Fruit fly (Drosophila melanogaster) whole organism, wandering third instar larva: ENCODE measurements around the gene CG11694.

Experiments used
- Abd-B ChIP-seq: fragments of >200 bp; optimal IDR thresholded peaks from 2 replicates; lab custom pipeline; 2017; ENCODE audit warnings: missing biosample characterization, missing genetic modification characterization
- CG32264 ChIP-seq: fragments of 200-800 bp; sonication (Bioruptor generic); optimal IDR thresholded peaks from 2 replicates; lab custom pipeline; 2016; ENCODE audit warnings: missing biosample characterization, missing genetic modification characterization
- CG9705 ChIP-seq: fragments of 200-800 bp; sonication (Bioruptor generic); optimal IDR thresholded peaks from 2 replicates; lab custom pipeline; 2018; ENCODE audit warnings: missing biosample characterization, mild to moderate bottlenecking, missing genetic modification characterization
- CrebA ChIP-seq: fragments of 200-800 bp; sonication (Bioruptor generic); optimal IDR thresholded peaks from 2 replicates; lab custom pipeline; 2016; ENCODE audit warnings: missing biosample characterization, mild to moderate bottlenecking, missing genetic modification characterization, borderline replicate concordance
- Dfd ChIP-seq: fragments of >200 bp; optimal IDR thresholded peaks from 2 replicates; lab custom pipeline; 2017; ENCODE audit warnings: missing biosample characterization, missing genetic modification characterization
- Dif ChIP-seq: fragments of 200-275, 200-300 bp; sonication (Bioruptor generic); optimal IDR thresholded peaks from 2 replicates; lab custom pipeline; 2018; ENCODE audit warnings: missing biosample characterization, missing genetic modification characterization; ENCODE audit not compliant: partially characterized antibody
- GATAd ChIP-seq: sonication (Bioruptor generic); optimal IDR thresholded peaks from 2 replicates; lab custom pipeline; 2016; ENCODE audit warnings: missing biosample characterization, missing genetic modification characterization
- HLH106 ChIP-seq: fragments of 200-800 bp; optimal IDR thresholded peaks from 3 replicates; lab custom pipeline; 2019; ENCODE audit warnings: missing biosample characterization, mild to moderate bottlenecking, missing genetic modification characterization, moderate library complexity
- Hnf4 ChIP-seq: fragments of 200-800 bp; sonication (Bioruptor generic); optimal IDR thresholded peaks from 2 replicates; lab custom pipeline; 2016; ENCODE audit warnings: missing biosample characterization, mild to moderate bottlenecking, missing genetic modification characterization
- Hr78 ChIP-seq: fragments of >200 bp; optimal IDR thresholded peaks from 2 replicates; lab custom pipeline; 2017; ENCODE audit warnings: missing biosample characterization, missing genetic modification characterization
- Hr83 ChIP-seq: fragments of 200-300 bp; sonication (Bioruptor generic); optimal IDR thresholded peaks from 2 replicates; lab custom pipeline; 2016; ENCODE audit warnings: missing biosample characterization, mild to moderate bottlenecking, missing genetic modification characterization, moderate library complexity; ENCODE audit not compliant: poor library complexity, severe bottlenecking
- Jra ChIP-seq: sonication (Bioruptor generic); optimal IDR thresholded peaks from 2 replicates; lab custom pipeline; 2016; ENCODE audit warnings: missing biosample characterization, missing genetic modification characterization
- Mio ChIP-seq: sonication (Bioruptor generic); optimal IDR thresholded peaks from 2 replicates; lab custom pipeline; 2016; ENCODE audit warnings: missing biosample characterization, missing genetic modification characterization
- Myc ChIP-seq: fragments of >200 bp; optimal IDR thresholded peaks from 2 replicates; lab custom pipeline; 2017
- N ChIP-seq: fragments of >200 bp; optimal IDR thresholded peaks from 2 replicates; lab custom pipeline; 2018; ENCODE audit warnings: missing biosample characterization, missing external identifiers, missing genetic modification characterization
- OdsH ChIP-seq: fragments of 200-800 bp; sonication (Bioruptor generic); optimal IDR thresholded peaks from 2 replicates; lab custom pipeline; 2016; ENCODE audit warnings: missing biosample characterization, mild to moderate bottlenecking, missing genetic modification characterization
- Rel ChIP-seq, 2 experiments: fragments of 200-800 bp; sonication (Bioruptor generic) in 1 of 2; optimal IDR thresholded peaks; 2 replicates in 1 of 2; 3 replicates in 1 of 2; lab custom pipeline; 2016 to 2019; ENCODE audit warnings: mild to moderate bottlenecking in 2 of 2, missing biosample characterization in 2 of 2, missing genetic modification characterization in 2 of 2, moderate library complexity in 1 of 2
- Sp1 ChIP-seq: fragments of 200-800 bp; sonication (Bioruptor generic); optimal IDR thresholded peaks from 3 replicates; lab custom pipeline; 2019; ENCODE audit warnings: missing biosample characterization, mild to moderate bottlenecking, missing genetic modification characterization, moderate library complexity
- Vsx2 ChIP-seq: fragments of 200-300, 225-300 bp; sonication (Bioruptor generic); optimal IDR thresholded peaks from 2 replicates; lab custom pipeline; 2018; ENCODE audit warnings: missing biosample characterization, missing genetic modification characterization; ENCODE audit not compliant: partially characterized antibody
- br ChIP-seq: fragments of 200-800 bp; sonication (Bioruptor generic); optimal IDR thresholded peaks from 2 replicates; lab custom pipeline; 2016; ENCODE audit warnings: missing biosample characterization, missing genetic modification characterization
- brk ChIP-seq: fragments of 200-800 bp; sonication (Bioruptor generic); optimal IDR thresholded peaks from 2 replicates; lab custom pipeline; 2016; ENCODE audit warnings: missing biosample characterization, mild to moderate bottlenecking, missing genetic modification characterization
- dl ChIP-seq, 2 experiments: fragments of 175-275, 200-275 bp in 1 of 2; fragments of 200-275 bp in 1 of 2; sonication (Bioruptor generic); optimal IDR thresholded peaks; lab custom pipeline; 2018; ENCODE audit warnings: mild to moderate bottlenecking in 2 of 2, missing biosample characterization in 2 of 2, missing genetic modification characterization in 2 of 2, moderate library complexity in 2 of 2; ENCODE audit not compliant: partially characterized antibody in 2 of 2, insufficient read depth in 1 of 2
- dmrt93B ChIP-seq: fragments of 200-800 bp; sonication (Bioruptor generic); optimal IDR thresholded peaks from 2 replicates; lab custom pipeline; 2018; ENCODE audit warnings: missing biosample characterization, mild to moderate bottlenecking, missing genetic modification characterization
- dsf ChIP-seq: sonication (Bioruptor generic); optimal IDR thresholded peaks from 2 replicates; lab custom pipeline; 2016; ENCODE audit warnings: missing biosample characterization, missing genetic modification characterization, borderline replicate concordance
- ey ChIP-seq: fragments of 200-800 bp; sonication (Bioruptor generic); optimal IDR thresholded peaks from 2 replicates; lab custom pipeline; 2016; ENCODE audit warnings: missing biosample characterization, missing genetic modification characterization
- foxo ChIP-seq, 2 experiments: fragments of 200-800 bp; sonication (Bioruptor generic); optimal IDR thresholded peaks; 2 replicates in 1 of 2; 3 replicates in 1 of 2; lab custom pipeline; 2016 to 2017; ENCODE audit warnings: missing biosample characterization in 2 of 2, missing genetic modification characterization in 2 of 2
- fru ChIP-seq: fragments of 200-800 bp; sonication (Bioruptor generic); optimal IDR thresholded peaks from 3 replicates; lab custom pipeline; 2016; ENCODE audit warnings: missing biosample characterization, mild to moderate bottlenecking, missing genetic modification characterization
- h ChIP-seq: fragments of 200-800 bp; sonication (Bioruptor generic); optimal IDR thresholded peaks from 3 replicates; lab custom pipeline; 2016; ENCODE audit warnings: missing biosample characterization, mild to moderate bottlenecking, missing genetic modification characterization
- jim ChIP-seq: fragments of 175-275, 200-325 bp; sonication (Bioruptor generic); optimal IDR thresholded peaks from 2 replicates; lab custom pipeline; 2016; ENCODE audit warnings: missing biosample characterization, mild to moderate bottlenecking, missing genetic modification characterization
- lola ChIP-seq: fragments of >200 bp; optimal IDR thresholded peaks from 2 replicates; lab custom pipeline; 2017; ENCODE audit warnings: missing biosample characterization, missing genetic modification characterization
- pan ChIP-seq: fragments of >200 bp; optimal IDR thresholded peaks from 2 replicates; lab custom pipeline; 2017
- psq ChIP-seq: fragments of 200-800 bp; sonication (Bioruptor generic); optimal IDR thresholded peaks from 3 replicates; lab custom pipeline; 2017; ENCODE audit warnings: missing biosample characterization, mild to moderate bottlenecking, missing genetic modification characterization, moderate library complexity
- rgr ChIP-seq: fragments of 200-800 bp; sonication (Bioruptor generic); optimal IDR thresholded peaks from 3 replicates; lab custom pipeline; 2016; ENCODE audit warnings: missing biosample characterization, mild to moderate bottlenecking, missing genetic modification characterization
- sage ChIP-seq: fragments of 200-800 bp; sonication (Bioruptor generic); optimal IDR thresholded peaks from 2 replicates; lab custom pipeline; 2016; ENCODE audit warnings: missing biosample characterization, mild to moderate bottlenecking, missing genetic modification characterization
- sv ChIP-seq: fragments of 200-800 bp; sonication (Bioruptor generic); optimal IDR thresholded peaks from 3 replicates; lab custom pipeline; 2016; ENCODE audit warnings: missing biosample characterization, missing genetic modification characterization
- tai ChIP-seq: sonication (Bioruptor generic); optimal IDR thresholded peaks from 2 replicates; lab custom pipeline; 2016; ENCODE audit warnings: missing biosample characterization, missing genetic modification characterization
- usp ChIP-seq: fragments of >200 bp; optimal IDR thresholded peaks from 2 replicates; lab custom pipeline; 2017; ENCODE audit warnings: missing biosample characterization, missing genetic modification characterization
- woc ChIP-seq: sonication (Bioruptor generic); optimal IDR thresholded peaks from 2 replicates; lab custom pipeline; 2016; ENCODE audit warnings: missing biosample characterization, mild to moderate bottlenecking, missing genetic modification characterization

CG11694 gene

DNA sequence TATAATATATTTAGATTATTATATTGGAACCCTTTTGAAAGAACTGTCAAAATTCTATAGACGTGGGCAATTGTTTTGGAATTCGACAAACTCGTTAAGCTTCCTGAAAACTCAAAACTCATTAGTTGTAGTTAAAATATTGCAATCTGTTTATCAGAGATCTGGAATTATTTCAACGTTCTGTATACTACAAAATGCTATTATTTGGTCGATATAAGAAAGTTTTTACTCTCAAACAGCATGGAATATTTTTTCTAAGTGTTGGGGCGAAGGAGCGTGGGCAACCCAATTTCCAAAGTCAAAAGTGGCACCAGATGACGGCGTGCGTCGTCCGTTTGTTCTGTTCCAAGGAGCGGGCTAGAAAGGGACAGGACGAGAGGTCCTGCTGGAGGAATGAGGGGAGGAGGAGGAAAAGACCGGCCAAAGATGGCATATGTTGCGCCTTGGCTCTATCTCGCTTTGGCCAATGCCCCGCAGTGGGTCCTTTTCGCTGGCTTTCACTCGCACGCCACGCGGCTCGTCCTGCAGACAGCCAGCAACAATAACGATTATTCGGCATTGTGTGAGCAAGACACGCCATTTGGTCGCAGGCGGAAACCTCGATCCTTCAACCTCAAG is 26.1 kb downstream of the CG11694 start:
- TF ChIP-seq CrebA (GFP tag; lab: Kevin White, UChicago): no peak
- TF ChIP-seq psq: no peak
- no peak for TF ChIP-seq foxo (GFP tag; optimal IDR thresholded peaks at IDR 0.05; lab: Kevin White, UChicago)
- no peak for TF ChIP-seq pan (lab: Kevin White, UChicago)
- no peak for TF ChIP-seq sage (GFP tag; lab: Kevin White, UChicago)
- no peak for TF ChIP-seq dl (GFP tag; optimal IDR thresholded peaks at IDR 0.05; lab: Kevin White, UChicago; ENCODE audit: insufficient read depth in 1 of 2, partially characterized antibody in 2 of 2)
- no peak for TF ChIP-seq fru (GFP tag; lab: Kevin White, UChicago)
- no peak for TF ChIP-seq Jra
- TF ChIP-seq OdsH: no peak
- TF ChIP-seq usp (GFP tag; lab: Kevin White, UChicago): no peak
- TF ChIP-seq Hr83 (GFP tag; lab: Kevin White, UChicago): no peak
- no peak for TF ChIP-seq CG9705
- TF ChIP-seq, all 38 proteins: peak for 0

DNA sequence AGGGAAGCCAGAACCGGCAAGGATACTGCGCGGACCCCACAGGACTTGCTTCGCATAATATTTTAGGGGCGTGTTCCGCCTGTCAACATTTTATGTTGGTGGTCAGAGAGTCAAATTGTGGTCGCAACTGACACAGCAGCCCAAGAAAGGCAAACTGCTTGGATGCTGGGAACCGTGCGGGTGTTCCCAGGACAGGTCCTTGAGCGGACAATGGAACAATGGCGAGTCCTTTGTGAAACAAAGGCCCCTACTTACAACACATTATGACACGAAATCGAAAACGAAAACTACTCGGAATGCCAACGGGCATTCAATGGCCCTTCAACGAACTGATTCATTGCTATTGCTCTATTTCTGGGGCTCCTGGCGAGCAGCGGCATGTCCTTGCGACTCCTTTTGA is 27.7 kb downstream of the CG11694 start:
- no peak for TF ChIP-seq tai (GFP tag; lab: Kevin White, UChicago)
- no peak for TF ChIP-seq Myc (lab: Kevin White, UChicago)
- TF ChIP-seq CG32264 (GFP tag; lab: Kevin White, UChicago): no peak
- TF ChIP-seq Hr78 (GFP tag; lab: Kevin White, UChicago): no peak
- TF ChIP-seq Rel (GFP tag; optimal IDR thresholded peaks at IDR 0.05; lab: Kevin White, UChicago): no peak
- no peak for TF ChIP-seq Rel (tag; optimal IDR thresholded peaks at IDR 0.05; lab: Kevin White, UChicago)
- TF ChIP-seq Jra: no peak
- no peak for TF ChIP-seq Mio (GFP tag; lab: Kevin White, UChicago)
- TF ChIP-seq Hr83 (GFP tag; lab: Kevin White, UChicago): no peak
- TF ChIP-seq pan (lab: Kevin White, UChicago): no peak
- TF ChIP-seq brk (GFP tag; lab: Kevin White, UChicago): no peak
- TF ChIP-seq Vsx2: no peak
- no peak for TF ChIP-seq rgr (GFP tag; lab: Kevin White, UChicago)
- TF ChIP-seq br (GFP tag; lab: Kevin White, UChicago): no peak

dm6 chr3R:8282727-8283126 is 29.2 kb downstream of the CG11694 start:
- no peak for TF ChIP-seq N (GFP tag; lab: Kevin White, UChicago)
- TF ChIP-seq OdsH: peak; percentile 27
- peak in 1 of 2 experiments; percentile 38 for TF ChIP-seq foxo (GFP tag; optimal IDR thresholded peaks at IDR 0.05; lab: Kevin White, UChicago)
- no peak for TF ChIP-seq brk (GFP tag; lab: Kevin White, UChicago)
- peak; percentile 48 for TF ChIP-seq ey (GFP tag; lab: Kevin White, UChicago)
- TF ChIP-seq dsf: no peak
- TF ChIP-seq rgr (GFP tag; lab: Kevin White, UChicago): peak; percentile 46
- TF ChIP-seq br (GFP tag; lab: Kevin White, UChicago): peak; percentile 24
- TF ChIP-seq tai (GFP tag; lab: Kevin White, UChicago): no peak
- TF ChIP-seq Hnf4 (GFP tag; lab: Kevin White, UChicago): no peak
- peak; percentile 39 for TF ChIP-seq fru (GFP tag; lab: Kevin White, UChicago)
- TF ChIP-seq HLH106: peak; percentile 51
- TF ChIP-seq Myc (lab: Kevin White, UChicago): no peak
- TF ChIP-seq Dfd: no peak
- TF ChIP-seq Hr78 (GFP tag; lab: Kevin White, UChicago): no peak
- TF ChIP-seq lola (GFP tag; lab: Kevin White, UChicago): no peak
- no peak for TF ChIP-seq Abd-B (GFP tag; lab: Kevin White, UChicago)
- peak; percentile 4 for TF ChIP-seq psq
- TF ChIP-seq CrebA (GFP tag; lab: Kevin White, UChicago): no peak
- no peak for TF ChIP-seq dmrt93B (GFP tag; lab: Kevin White, UChicago)
- TF ChIP-seq sv (GFP tag; lab: Kevin White, UChicago): no peak
- no peak for TF ChIP-seq Rel (GFP tag; optimal IDR thresholded peaks at IDR 0.05; lab: Kevin White, UChicago)
- no peak for TF ChIP-seq Rel (tag; optimal IDR thresholded peaks at IDR 0.05; lab: Kevin White, UChicago)
- no peak for TF ChIP-seq CG9705
- peak; percentile 51 for TF ChIP-seq h
- peak; percentile 44 for TF ChIP-seq woc (GFP tag; lab: Kevin White, UChicago)
- TF ChIP-seq usp (GFP tag; lab: Kevin White, UChicago): no peak
- TF ChIP-seq GATAd (GFP tag; lab: Kevin White, UChicago): no peak
- TF ChIP-seq Sp1: peak; percentile 44
- no peak for TF ChIP-seq Mio (GFP tag; lab: Kevin White, UChicago)
- no peak for TF ChIP-seq dl (GFP tag; optimal IDR thresholded peaks at IDR 0.05; lab: Kevin White, UChicago; ENCODE audit: insufficient read depth in 1 of 2, partially characterized antibody in 2 of 2)
- no peak for TF ChIP-seq Hr83 (GFP tag; lab: Kevin White, UChicago)
- TF ChIP-seq jim (GFP tag; lab: Kevin White, UChicago): no peak
- TF ChIP-seq CG32264 (GFP tag; lab: Kevin White, UChicago): no peak
- TF ChIP-seq Vsx2: no peak
- no peak for TF ChIP-seq Dif (GFP tag; lab: Kevin White, UChicago)
- no peak for TF ChIP-seq sage (GFP tag; lab: Kevin White, UChicago)
- no peak for TF ChIP-seq Jra
- no peak for TF ChIP-seq pan (lab: Kevin White, UChicago)
